Worm (Caenorhabditis elegans) whole organism, late embryonic: ENCODE measurements around the gene clec-227.

Experiments
- C08G9.2 ChIP-seq: sonication (generic microtip); optimal IDR thresholded peaks from 2 replicates; lab custom pipeline; 2016; ENCODE audit warnings: mild to moderate bottlenecking, missing genetic modification characterization, moderate library complexity, missing compliant biosample characterization
- C38D4.7 ChIP-seq: fragments of 200-800 bp; sonication (Bioruptor generic); optimal IDR thresholded peaks from 2 replicates; lab custom pipeline; 2018; ENCODE audit warnings: mild to moderate bottlenecking, missing genetic modification characterization, moderate library complexity, missing compliant biosample characterization
- T23F11.4 ChIP-seq: fragments of 200-800 bp; sonication (Bioruptor generic); optimal IDR thresholded peaks from 2 replicates; lab custom pipeline; 2018; ENCODE audit warnings: mild to moderate bottlenecking, missing genetic modification characterization, missing compliant biosample characterization
- Y22D7AL.16 ChIP-seq: sonication (generic microtip); optimal IDR thresholded peaks from 2 replicates; lab custom pipeline; 2016; ENCODE audit warnings: missing genetic modification characterization, missing compliant biosample characterization
- ahr-1 ChIP-seq: sonication (generic microtip); optimal IDR thresholded peaks from 2 replicates; lab custom pipeline; 2016; ENCODE audit warnings: missing genetic modification characterization, missing compliant biosample characterization
- ceh-18 ChIP-seq: sonication (generic microtip); optimal IDR thresholded peaks from 2 replicates; lab custom pipeline; 2016; ENCODE audit warnings: missing genetic modification characterization, missing compliant biosample characterization
- ceh-19 ChIP-seq: fragments of 200-800 bp; sonication (Bioruptor generic); optimal IDR thresholded peaks from 2 replicates; lab custom pipeline; 2018; ENCODE audit warnings: mild to moderate bottlenecking, missing genetic modification characterization, missing compliant biosample characterization
- ceh-22 ChIP-seq: sonication (generic microtip); optimal IDR thresholded peaks from 2 replicates; lab custom pipeline; 2017; ENCODE audit warnings: missing biosample characterization, missing genetic modification characterization
- ceh-24 ChIP-seq: sonication (generic microtip); optimal IDR thresholded peaks from 2 replicates; lab custom pipeline; 2016; ENCODE audit warnings: mild to moderate bottlenecking, missing genetic modification characterization, missing compliant biosample characterization
- ceh-30 ChIP-seq: fragments of 150-350 bp; optimal IDR thresholded peaks from 2 replicates; lab custom pipeline; 2014; ENCODE audit warnings: missing biosample characterization, missing genetic modification characterization
- ceh-31 ChIP-seq: sonication (generic microtip); optimal IDR thresholded peaks from 2 replicates; lab custom pipeline; 2016; ENCODE audit warnings: missing genetic modification characterization, missing compliant biosample characterization
- ceh-34 ChIP-seq: sonication (generic microtip); optimal IDR thresholded peaks from 2 replicates; lab custom pipeline; 2016; ENCODE audit warnings: mild to moderate bottlenecking, missing genetic modification characterization, missing compliant biosample characterization
- ceh-45 ChIP-seq: fragments of 200-800 bp; sonication (Bioruptor generic); IDR thresholded peaks from 2 replicates; pipeline ENCODE4 v1.3.6; 2022; ENCODE audit warnings: missing genetic modification reagents, missing genetic modification characterization, missing compliant biosample characterization
- ceh-48 ChIP-seq: sonication (generic microtip); optimal IDR thresholded peaks from 2 replicates; lab custom pipeline; 2016; ENCODE audit warnings: missing genetic modification characterization, inconsistent platforms, missing compliant biosample characterization
- ceh-6 ChIP-seq: fragments of 200-800 bp; sonication (Bioruptor generic); optimal IDR thresholded peaks from 2 replicates; lab custom pipeline; 2018; ENCODE audit warnings: mild to moderate bottlenecking, missing genetic modification characterization, missing compliant biosample characterization
- ceh-9 ChIP-seq: sonication (generic microtip); optimal IDR thresholded peaks from 2 replicates; lab custom pipeline; 2016; ENCODE audit warnings: mild to moderate bottlenecking, missing genetic modification characterization, inconsistent platforms, missing compliant biosample characterization
- elt-2 ChIP-seq: sonication (generic microtip); optimal IDR thresholded peaks from 2 replicates; lab custom pipeline; 2016; ENCODE audit warnings: missing genetic modification reagents, missing genetic modification characterization, missing compliant biosample characterization
- fax-1 ChIP-seq: sonication (generic microtip); optimal IDR thresholded peaks from 2 replicates; lab custom pipeline; 2016; ENCODE audit warnings: missing genotype, missing genetic modification characterization, missing compliant biosample characterization
- fkh-10 ChIP-seq: fragments of 150-350 bp; optimal IDR thresholded peaks from 2 replicates; lab custom pipeline; 2014; ENCODE audit warnings: missing biosample characterization, missing genetic modification reagents, missing genetic modification characterization
- fkh-6 ChIP-seq: sonication (generic microtip); optimal IDR thresholded peaks from 2 replicates; lab custom pipeline; 2016; ENCODE audit warnings: missing genetic modification characterization, missing compliant biosample characterization
- lin-11 ChIP-seq: fragments of 200-800 bp; sonication (Bioruptor generic); optimal IDR thresholded peaks from 2 replicates; lab custom pipeline; 2018; ENCODE audit warnings: mild to moderate bottlenecking, missing genetic modification characterization, missing compliant biosample characterization
- nfya-1 ChIP-seq: sonication (generic microtip); optimal IDR thresholded peaks from 2 replicates; lab custom pipeline; 2017; ENCODE audit warnings: missing genetic modification characterization, mild to moderate bottlenecking, missing compliant biosample characterization, antibody characterized with exemption, moderate library complexity
- odd-2 ChIP-seq: sonication (generic microtip); optimal IDR thresholded peaks from 2 replicates; lab custom pipeline; 2017; ENCODE audit warnings: antibody characterized with exemption, mild to moderate bottlenecking, missing genetic modification characterization, missing compliant biosample characterization
- pat-9 ChIP-seq: fragments of 200-800 bp; sonication (Bioruptor generic); optimal IDR thresholded peaks from 2 replicates; lab custom pipeline; 2018; ENCODE audit warnings: mild to moderate bottlenecking, missing genetic modification characterization, moderate library complexity, missing compliant biosample characterization
- pha-2 ChIP-seq: sonication (generic microtip); optimal IDR thresholded peaks from 2 replicates; lab custom pipeline; 2017; ENCODE audit warnings: mild to moderate bottlenecking, missing genetic modification characterization, missing compliant biosample characterization
- ref-2 ChIP-seq: sonication (generic microtip); optimal IDR thresholded peaks from 2 replicates; lab custom pipeline; 2016; ENCODE audit warnings: missing genetic modification characterization, missing compliant biosample characterization
- rnt-1 ChIP-seq: sonication (generic microtip); optimal IDR thresholded peaks from 2 replicates; lab custom pipeline; 2016; ENCODE audit warnings: missing genetic modification characterization, missing compliant biosample characterization
- sdc-2 ChIP-seq: sonication (generic microtip); optimal IDR thresholded peaks from 2 replicates; lab custom pipeline; 2016; ENCODE audit warnings: missing genotype, missing genetic modification characterization, missing compliant biosample characterization
- syd-9 ChIP-seq: sonication (generic microtip); optimal IDR thresholded peaks from 2 replicates; lab custom pipeline; 2016; ENCODE audit warnings: mild to moderate bottlenecking, missing genetic modification characterization, moderate library complexity, missing compliant biosample characterization
- tbx-2 ChIP-seq: sonication (generic microtip); optimal IDR thresholded peaks from 2 replicates; lab custom pipeline; 2016; ENCODE audit warnings: missing genetic modification characterization, missing compliant biosample characterization
- tbx-7 ChIP-seq: sonication (generic microtip); optimal IDR thresholded peaks from 2 replicates; lab custom pipeline; 2016; ENCODE audit warnings: missing genotype, missing genetic modification characterization, missing compliant biosample characterization
- ttx-3 ChIP-seq: sonication (generic microtip); optimal IDR thresholded peaks from 2 replicates; lab custom pipeline; 2016; ENCODE audit warnings: missing genetic modification reagents, missing genetic modification characterization, missing compliant biosample characterization
- unc-3 ChIP-seq, 2 experiments: fragments of 200-800 bp in 1 of 2; sonication (Bioruptor generic) in 1 of 2; sonication (generic microtip) in 1 of 2; conservative IDR thresholded peaks in 1 of 2; optimal IDR thresholded peaks in 1 of 2; 2 replicates each; pipeline versions ENCODE4 v1.3.6 to Lab custom; 2016 to 2022; ENCODE audit warnings: missing compliant biosample characterization in 2 of 2, missing genetic modification characterization in 2 of 2, missing genetic modification reagents in 1 of 2
- unc-42 ChIP-seq: sonication (generic microtip); optimal IDR thresholded peaks from 2 replicates; lab custom pipeline; 2016; ENCODE audit warnings: missing genotype, missing genetic modification characterization, missing compliant biosample characterization
- unc-55 ChIP-seq: sonication (generic microtip); optimal IDR thresholded peaks from 2 replicates; lab custom pipeline; 2017; ENCODE audit warnings: missing biosample characterization, missing genetic modification reagents, missing genetic modification characterization
- ztf-16 ChIP-seq: sonication (generic microtip); optimal IDR thresholded peaks from 2 replicates; lab custom pipeline; 2017; ENCODE audit warnings: missing genetic modification characterization, missing compliant biosample characterization

clec-227 gene

DNA sequence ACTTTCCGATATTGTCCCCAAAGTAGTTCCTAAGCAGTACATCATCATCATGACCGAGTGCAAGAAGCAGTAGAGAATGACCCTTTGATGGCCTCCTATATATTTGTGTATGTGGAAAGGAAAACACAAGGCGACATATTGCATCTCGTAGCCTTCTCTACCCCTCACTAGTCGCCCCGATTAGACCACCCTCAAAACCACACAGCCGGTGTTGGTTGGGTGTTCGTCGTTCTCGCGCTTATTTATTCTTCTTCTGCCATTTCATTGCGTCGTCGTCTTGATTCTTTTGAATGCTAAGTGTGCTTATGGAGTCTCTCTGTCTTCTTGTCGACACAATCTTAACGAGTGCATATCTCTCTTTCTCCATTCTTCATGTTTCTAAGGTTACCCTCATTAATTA, 25.9 kb downstream of the clec-227 start:
- peak; percentile 18 for TF ChIP-seq ceh-34
- TF ChIP-seq ahr-1 (tag; lab: Kevin White, UChicago): no peak
- TF ChIP-seq elt-2 (tag; lab: Kevin White, UChicago): peak; percentile 29
- TF ChIP-seq unc-3 (GFP tag; conservative IDR thresholded peaks at IDR 0.05; lab: Robert Waterston, UW): no peak
- TF ChIP-seq unc-3 (tag; optimal IDR thresholded peaks at IDR 0.05; lab: Kevin White, UChicago): no peak
- peak; percentile 32 for TF ChIP-seq nfya-1 (tag; lab: Kevin White, UChicago)
- peak; percentile 40 for TF ChIP-seq tbx-2 (tag; lab: Kevin White, UChicago)
- TF ChIP-seq ceh-31 (tag; lab: Kevin White, UChicago): peak; percentile 29

DNA sequence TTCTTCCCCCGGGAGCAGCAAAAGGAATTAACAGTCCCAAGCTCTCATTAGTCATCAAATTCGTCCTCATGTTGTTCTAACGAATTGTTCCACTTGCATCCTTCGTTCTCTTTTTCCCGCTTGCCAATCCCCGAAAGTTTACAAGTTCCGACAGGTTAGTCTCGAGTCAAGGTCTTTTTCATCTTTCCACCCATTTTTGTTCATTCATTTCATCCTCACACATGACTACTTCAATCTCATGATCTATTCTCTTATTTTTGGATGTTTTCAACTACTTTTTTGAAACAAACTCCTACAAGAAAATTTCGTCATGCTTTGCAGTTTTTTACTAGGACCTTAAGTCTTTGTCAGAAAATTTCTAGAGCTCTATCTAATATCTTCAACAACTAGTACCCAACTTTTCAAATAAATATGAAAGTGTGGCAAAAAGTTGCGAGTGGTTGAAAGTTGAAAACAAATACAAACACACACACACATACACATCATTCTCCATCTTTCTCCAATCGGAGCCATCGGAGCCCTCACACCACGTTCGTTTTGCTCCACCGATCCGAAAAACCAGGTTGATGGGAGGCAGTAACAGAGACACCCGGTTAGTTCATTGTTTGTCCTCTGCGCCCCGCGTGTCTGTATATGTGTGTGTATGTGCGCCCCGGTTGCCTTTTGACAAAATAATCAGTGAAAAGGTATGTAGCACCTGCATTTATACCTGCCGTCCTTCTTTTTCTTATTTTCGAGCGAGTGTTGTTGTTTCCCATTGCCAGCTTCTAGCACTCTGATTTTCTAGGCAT, 26.9 kb downstream of the clec-227 start:
- no peak for TF ChIP-seq T23F11.4 (GFP tag; lab: Kevin White, UChicago)
- no peak for TF ChIP-seq unc-42
- no peak for TF ChIP-seq ceh-45 (GFP tag; lab: Robert Waterston, UW)
- no peak for TF ChIP-seq fkh-6 (tag; lab: Kevin White, UChicago)
- TF ChIP-seq unc-55 (GFP tag; lab: Kevin White, UChicago): no peak
- no peak for TF ChIP-seq odd-2 (tag; lab: Kevin White, UChicago)
- TF ChIP-seq C38D4.7 (GFP tag; lab: Kevin White, UChicago): no peak
- TF ChIP-seq pat-9 (tag; lab: Kevin White, UChicago): no peak
- no peak for TF ChIP-seq ceh-9 (tag; lab: Kevin White, UChicago)
- no peak for TF ChIP-seq nfya-1 (tag; lab: Kevin White, UChicago)
- no peak for TF ChIP-seq fkh-10 (GFP tag; lab: Kevin White, UChicago)
- no peak for TF ChIP-seq pha-2 (tag; lab: Kevin White, UChicago)
- TF ChIP-seq ceh-18 (tag; lab: Kevin White, UChicago): no peak
- TF ChIP-seq rnt-1 (tag; lab: Kevin White, UChicago): no peak
- TF ChIP-seq ztf-16 (tag; lab: Kevin White, UChicago): no peak
- TF ChIP-seq tbx-7: no peak
- TF ChIP-seq ceh-6 (GFP tag; lab: Kevin White, UChicago): no peak
- TF ChIP-seq ceh-48 (tag; lab: Kevin White, UChicago): no peak
- TF ChIP-seq fax-1 (tag; lab: Kevin White, UChicago): no peak

DNA sequence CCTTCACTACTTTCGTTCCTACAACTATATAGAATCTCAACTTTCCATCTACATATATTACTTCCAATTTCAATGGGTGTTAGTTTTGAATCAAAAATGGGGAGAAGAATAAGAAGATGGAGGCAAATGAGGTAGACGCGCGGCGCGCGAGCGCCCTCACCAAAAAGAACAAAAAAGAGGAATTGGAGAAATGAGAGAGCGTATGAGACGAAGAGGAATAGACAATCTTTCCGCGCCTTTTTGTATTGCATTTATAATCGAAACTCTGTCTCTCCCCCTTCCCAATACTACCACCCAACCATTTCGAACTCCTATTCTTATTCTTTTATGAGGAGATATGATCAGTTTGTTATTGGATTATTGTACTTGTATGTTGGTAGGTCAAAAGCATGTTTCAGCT, 28.2 kb downstream of the clec-227 start:
- TF ChIP-seq ceh-31 (tag; lab: Kevin White, UChicago) (peak; percentile 15), Y22D7AL.16 (no peak)

DNA sequence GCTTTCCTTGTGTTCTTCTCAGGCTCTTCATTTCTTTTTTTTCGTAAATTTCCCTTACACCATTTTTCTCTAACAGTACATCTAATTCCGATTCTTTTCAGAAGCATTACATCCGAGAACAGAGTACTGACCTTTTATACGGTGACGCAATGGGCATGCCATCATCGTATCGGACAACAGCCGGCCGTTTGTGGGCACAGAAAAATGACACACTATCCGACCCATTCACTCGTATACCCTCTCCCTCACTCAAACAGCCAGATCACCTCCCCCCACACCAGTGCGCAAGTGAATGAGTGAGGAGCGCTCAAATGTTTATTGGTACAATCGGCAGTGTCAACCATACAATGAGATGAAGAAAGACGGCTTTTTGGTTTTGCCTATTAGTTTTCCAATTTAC, 28.8 kb downstream of the clec-227 start, which contains the start of gene R02D5.24:
R02D5.24 (plus strand) TSS at position 205 of the 400 bp plus-strand sequence.
- TF ChIP-seq ceh-22 (tag; lab: Kevin White, UChicago) (peak; percentile 8), ceh-30 (tag; lab: Kevin White, UChicago) (no peak), fkh-6 (tag; lab: Kevin White, UChicago) (no peak), elt-2 (tag; lab: Kevin White, UChicago) (peak; percentile 31), pha-2 (tag; lab: Kevin White, UChicago) (no peak), C08G9.2 (no peak), ref-2 (tag; lab: Kevin White, UChicago) (peak; percentile 34), ceh-19 (peak; percentile 15), fkh-10 (GFP tag; lab: Kevin White, UChicago) (no peak), sdc-2 (tag; lab: Kevin White, UChicago) (no peak), ceh-24 (tag; lab: Kevin White, UChicago) (no peak), tbx-2 (tag; lab: Kevin White, UChicago) (peak; percentile 8), ttx-3 (tag; lab: Kevin White, UChicago) (no peak), unc-3 (GFP tag; conservative IDR thresholded peaks at IDR 0.05; lab: Robert Waterston, UW) (no peak), unc-3 (tag; optimal IDR thresholded peaks at IDR 0.05; lab: Kevin White, UChicago) (no peak), lin-11 (tag; lab: Kevin White, UChicago) (no peak), syd-9 (tag; lab: Kevin White, UChicago) (peak; percentile 8)
